Fruit fly (Drosophila melanogaster) whole organism, prepupa: ENCODE results near the gene Gmd.

Experiments used
- CG10669 ChIP-seq: fragments of 200-800 bp; sonication (Bioruptor generic); optimal IDR thresholded peaks from 3 replicates; lab custom pipeline; 2018; ENCODE audit warnings: missing biosample characterization, mild to moderate bottlenecking, missing genetic modification characterization, moderate library complexity
- CG11762 ChIP-seq: fragments of 200-800 bp; sonication (Bioruptor generic); optimal IDR thresholded peaks from 3 replicates; lab custom pipeline; 2016; ENCODE audit warnings: missing biosample characterization, missing genetic modification characterization; ENCODE audit not compliant: insufficient read depth
- CG11902 ChIP-seq: fragments of 200-800 bp; sonication (Bioruptor generic); optimal IDR thresholded peaks from 3 replicates; lab custom pipeline; 2016; ENCODE audit warnings: missing biosample characterization, missing genetic modification characterization
- CG15336 ChIP-seq: fragments of 200-800 bp; sonication (Bioruptor generic); IDR thresholded peaks from 2 replicates; pipeline ENCODE4 v1.3.6; 2022; ENCODE audit warnings: missing biosample characterization, missing genetic modification characterization
- CG3032 ChIP-seq: fragments of 200-800 bp; optimal IDR thresholded peaks from 2 replicates; lab custom pipeline; 2019; ENCODE audit warnings: missing biosample characterization, mild to moderate bottlenecking, missing genetic modification characterization, moderate library complexity
- CG31627 ChIP-seq: fragments of 200-800 bp; sonication (Bioruptor generic); optimal IDR thresholded peaks from 3 replicates; lab custom pipeline; 2016; ENCODE audit warnings: missing biosample characterization, missing genetic modification characterization
- CG32006 ChIP-seq: fragments of 200-800 bp; sonication (Bioruptor generic); optimal IDR thresholded peaks from 3 replicates; lab custom pipeline; 2017; ENCODE audit warnings: missing biosample characterization, mild to moderate bottlenecking, missing genetic modification characterization
- CG34406 ChIP-seq: fragments of 200-800 bp; sonication (Bioruptor generic); optimal IDR thresholded peaks from 3 replicates; lab custom pipeline; 2016; ENCODE audit warnings: missing biosample characterization, missing genetic modification characterization
- CG6163 ChIP-seq: fragments of 200-800 bp; sonication (Bioruptor generic); IDR thresholded peaks from 3 replicates; pipeline ENCODE4 v1.3.6; 2022; ENCODE audit warnings: missing biosample characterization, missing genetic modification characterization
- CG6792 ChIP-seq: fragments of 200-800 bp; sonication (Bioruptor generic); optimal IDR thresholded peaks from 3 replicates; lab custom pipeline; 2016; ENCODE audit warnings: missing biosample characterization, missing genetic modification characterization
- CG6808 ChIP-seq: fragments of 200-800 bp; sonication (Bioruptor generic); optimal IDR thresholded peaks from 3 replicates; lab custom pipeline; 2017; ENCODE audit warnings: missing biosample characterization, missing genetic modification characterization, mild to moderate bottlenecking, moderate library complexity, missing genetic modification reagents
- CG8119 ChIP-seq: fragments of 200-800 bp; sonication (Bioruptor generic); IDR thresholded peaks from 3 replicates; pipeline ENCODE4 v1.3.6; 2022; ENCODE audit warnings: missing biosample characterization, missing genetic modification characterization
- CG8319 ChIP-seq: fragments of 200-800 bp; sonication (Bioruptor generic); optimal IDR thresholded peaks from 3 replicates; lab custom pipeline; 2016; ENCODE audit warnings: missing biosample characterization, missing genetic modification characterization
- CG8632 ChIP-seq: fragments of 200-800 bp; sonication (Bioruptor generic); optimal IDR thresholded peaks from 3 replicates; lab custom pipeline; 2016; ENCODE audit warnings: missing biosample characterization, missing genetic modification characterization
- CG9139 ChIP-seq: fragments of 200-800 bp; sonication (Bioruptor generic); optimal IDR thresholded peaks from 3 replicates; lab custom pipeline; 2017; ENCODE audit warnings: missing biosample characterization, mild to moderate bottlenecking, missing genetic modification characterization
- Eip75B ChIP-seq: fragments of 200-800 bp; sonication (Bioruptor generic); optimal IDR thresholded peaks from 3 replicates; lab custom pipeline; 2016; ENCODE audit warnings: missing biosample characterization, missing genetic modification characterization
- Eip78C ChIP-seq: fragments of 200-800 bp; sonication (Bioruptor generic); peaks from one replicate; lab custom pipeline; 2016; ENCODE audit warnings: missing biosample characterization, missing genetic modification characterization
- Eip93F ChIP-seq: fragments of 200-800 bp; sonication (Bioruptor generic); optimal IDR thresholded peaks from 2 replicates; lab custom pipeline; 2016; ENCODE audit warnings: missing biosample characterization, mild to moderate bottlenecking, missing genetic modification characterization
- Ets96B ChIP-seq: fragments of 200-800 bp; optimal IDR thresholded peaks from 2 replicates; lab custom pipeline; 2019; ENCODE audit warnings: missing biosample characterization, mild to moderate bottlenecking, missing genetic modification characterization, moderate library complexity
- Gug ChIP-seq: fragments of 200-800 bp; sonication (Bioruptor generic); IDR thresholded peaks from 2 replicates; pipeline ENCODE4 v1.3.6; 2022; ENCODE audit warnings: missing biosample characterization, missing genetic modification characterization
- Hr38 ChIP-seq: sonication (Bioruptor generic); optimal IDR thresholded peaks from 2 replicates; lab custom pipeline; 2016; ENCODE audit warnings: missing biosample characterization, missing genetic modification characterization
- Hr39 ChIP-seq: fragments of 200-800 bp; sonication (Bioruptor generic); optimal IDR thresholded peaks from 2 replicates; lab custom pipeline; 2016; ENCODE audit warnings: missing biosample characterization, missing genetic modification characterization
- Hr4 ChIP-seq: fragments of 200-800 bp; sonication (Bioruptor generic); optimal IDR thresholded peaks from 3 replicates; lab custom pipeline; 2016; ENCODE audit warnings: missing biosample characterization, missing genetic modification characterization
- Lpt ChIP-seq: fragments of 200-800 bp; sonication (Bioruptor generic); optimal IDR thresholded peaks from 3 replicates; lab custom pipeline; 2016; ENCODE audit warnings: missing biosample characterization, missing genetic modification characterization
- OdsH ChIP-seq: fragments of 200-800 bp; sonication (Bioruptor generic); optimal IDR thresholded peaks from 3 replicates; lab custom pipeline; 2016; ENCODE audit warnings: missing biosample characterization, missing genetic modification characterization
- Smox ChIP-seq: fragments of 200-800 bp; sonication (Bioruptor generic); optimal IDR thresholded peaks from 3 replicates; lab custom pipeline; 2016; ENCODE audit warnings: missing biosample characterization, missing genetic modification characterization
- Sox15 ChIP-seq: fragments of 200-800 bp; sonication (Bioruptor generic); optimal IDR thresholded peaks from 3 replicates; lab custom pipeline; 2016; ENCODE audit warnings: missing biosample characterization, missing genetic modification characterization
- cyc ChIP-seq: fragments of 200-800 bp; sonication (Bioruptor generic); optimal IDR thresholded peaks from 3 replicates; lab custom pipeline; 2016; ENCODE audit warnings: missing biosample characterization, missing genetic modification characterization
- dsx ChIP-seq: fragments of 200-800 bp; optimal IDR thresholded peaks from 3 replicates; lab custom pipeline; 2019; ENCODE audit warnings: missing biosample characterization, mild to moderate bottlenecking, missing genetic modification characterization, moderate library complexity; ENCODE audit not compliant: poor library complexity, severe bottlenecking
- eg ChIP-seq: fragments of 200-800 bp; sonication (Bioruptor generic); IDR thresholded peaks from 3 replicates; pipeline ENCODE4 v1.3.6; 2022; ENCODE audit warnings: missing biosample characterization, missing genetic modification characterization
- lz ChIP-seq: fragments of 200-800 bp; sonication (Bioruptor generic); optimal IDR thresholded peaks from 3 replicates; lab custom pipeline; 2016; ENCODE audit warnings: missing biosample characterization, missing genetic modification characterization
- net ChIP-seq: fragments of 200-800 bp; sonication (Bioruptor generic); optimal IDR thresholded peaks from 3 replicates; lab custom pipeline; 2016; ENCODE audit warnings: missing biosample characterization, missing genetic modification characterization
- spab ChIP-seq: fragments of 200-800 bp; sonication (Bioruptor generic); optimal IDR thresholded peaks from 2 replicates; lab custom pipeline; 2017; ENCODE audit warnings: missing biosample characterization, mild to moderate bottlenecking, missing genetic modification characterization, missing genetic modification reagents
- ss ChIP-seq, 2 experiments: fragments of 200-800 bp; sonication (Bioruptor generic); optimal IDR thresholded peaks; 2 replicates in 1 of 2; 3 replicates in 1 of 2; lab custom pipeline; 2017 to 2018; ENCODE audit warnings: mild to moderate bottlenecking in 2 of 2, missing biosample characterization in 2 of 2, missing genetic modification characterization in 2 of 2, moderate library complexity in 1 of 2
- svp ChIP-seq: fragments of 200-800 bp; sonication (Bioruptor generic); peaks from one replicate; lab custom pipeline; 2016; ENCODE audit warnings: missing biosample characterization, missing genetic modification characterization
- topi ChIP-seq: fragments of 200-800 bp; sonication (Bioruptor generic); optimal IDR thresholded peaks from 3 replicates; lab custom pipeline; 2016; ENCODE audit warnings: missing biosample characterization, missing genetic modification characterization
- vri ChIP-seq: fragments of 200-800 bp; sonication (Bioruptor generic); optimal IDR thresholded peaks from 3 replicates; lab custom pipeline; 2016; ENCODE audit warnings: missing biosample characterization, mild to moderate bottlenecking, missing genetic modification characterization

Gmd gene

dm6 chr2L:5002711-5003402 lies 26.0 kb upstream of the Gmd start (continued):
- TF ChIP-seq CG6808 (no peak), CG8119 (GFP tag; lab: Robert Waterston, UW) (peak; percentile 82), CG8632 (GFP tag; lab: Kevin White, UChicago) (no peak), CG9139 (GFP tag; lab: Kevin White, UChicago) (no peak), topi (peak; percentile 2), Eip78C (GFP tag; lab: Kevin White, UChicago) (peak; percentile 76), OdsH (GFP tag; lab: Kevin White, UChicago) (peak; percentile 54), cyc (GFP tag; lab: Kevin White, UChicago) (peak; percentile 10), Hr4 (peak; percentile 83), Sox15 (GFP tag; lab: Kevin White, UChicago) (no peak), CG10669 (GFP tag; lab: Kevin White, UChicago) (no peak), CG3032 (tag; lab: Kevin White, UChicago) (no peak), Hr38 (no peak), ss (GFP tag; optimal IDR thresholded peaks at IDR 0.05; lab: Kevin White, UChicago) (no peak), CG11902 (no peak), CG15336 (GFP tag; lab: Robert Waterston, UW) (peak; percentile 82), CG31627 (peak; percentile 12), CG8319 (GFP tag; lab: Kevin White, UChicago) (no peak), CG34406 (GFP tag; lab: Kevin White, UChicago) (no peak), lz (GFP tag; lab: Kevin White, UChicago) (peak; percentile 42), Hr39 (GFP tag; lab: Kevin White, UChicago) (peak; percentile 39), CG6163 (GFP tag; lab: Robert Waterston, UW) (peak; percentile 82), eg (GFP tag; lab: Robert Waterston, UW) (peak; percentile 83), Eip75B (no peak), CG6792 (GFP tag; lab: Kevin White, UChicago) (peak; percentile 9), Ets96B (tag; lab: Kevin White, UChicago) (peak; percentile 13), net (GFP tag; lab: Kevin White, UChicago) (peak; percentile 37), Gug (GFP tag; lab: Robert Waterston, UW) (peak; percentile 27; the same call in 1 of the 2 replicates), Eip93F (GFP tag; lab: Kevin White, UChicago) (no peak)

- TF ChIP-seq Sox15 (GFP tag; lab: Kevin White, UChicago) = no peak
- TF ChIP-seq CG6792 (GFP tag; lab: Kevin White, UChicago) = no peak
- TF ChIP-seq Eip93F (GFP tag; lab: Kevin White, UChicago) = no peak
- TF ChIP-seq Smox = no peak
- TF ChIP-seq Ets96B (tag; lab: Kevin White, UChicago) = no peak
- peak; percentile 21 for TF ChIP-seq Eip78C (GFP tag; lab: Kevin White, UChicago)
- TF ChIP-seq CG11762 (GFP tag; lab: Kevin White, UChicago) = no peak
- TF ChIP-seq CG32006 (GFP tag; lab: Kevin White, UChicago) = no peak
- TF ChIP-seq dsx (GFP tag; lab: Kevin White, UChicago) = no peak
- TF ChIP-seq svp = peak; percentile 52
- no peak for TF ChIP-seq spab (GFP tag; lab: Kevin White, UChicago)
- no peak for TF ChIP-seq cyc (GFP tag; lab: Kevin White, UChicago)
- no peak for TF ChIP-seq CG11902
- no peak for TF ChIP-seq Lpt
- TF ChIP-seq Hr38 = no peak
- no peak for TF ChIP-seq Gug (GFP tag; lab: Robert Waterston, UW)
Measured at dm6 chr2L:5002031-5002430, 25.2 kb upstream of the Gmd start.

dm6 chr2L:5001582-5001929 lies 24.7 kb upstream of the Gmd start:
- TF ChIP-seq CG8119 (GFP tag; lab: Robert Waterston, UW) (no peak), vri (peak; percentile 90), OdsH (GFP tag; lab: Kevin White, UChicago) (no peak), CG11762 (GFP tag; lab: Kevin White, UChicago) (no peak)
